Fruit fly (Drosophila melanogaster) whole organism, embryonic: Measurements from ENCODE around the gene CG43165.

ENCODE experiments used
- Adf1 ChIP-seq: fragments of 200-800 bp; sonication (Bioruptor generic); IDR thresholded peaks from 2 replicates; pipeline ENCODE4 v1.3.6; 2022; ENCODE audit warnings: missing biosample characterization, missing genetic modification characterization
- Antp ChIP-seq: fragments of 200-800 bp; sonication (Bioruptor generic); optimal IDR thresholded peaks from 3 replicates; lab custom pipeline; 2016; ENCODE audit warnings: missing biosample characterization, missing genetic modification characterization
- Bdp1 ChIP-seq: fragments of 200-800 bp; sonication (Bioruptor generic); optimal IDR thresholded peaks from 3 replicates; lab custom pipeline; 2016; ENCODE audit warnings: missing biosample characterization, missing genetic modification characterization
- Bteb2 ChIP-seq: fragments of 200-800 bp; sonication (Bioruptor generic); optimal IDR thresholded peaks from 2 replicates; lab custom pipeline; 2016; ENCODE audit warnings: missing biosample characterization, missing genetic modification characterization
- CG10654 ChIP-seq: fragments of 200-800 bp; sonication (Bioruptor generic); optimal IDR thresholded peaks from 2 replicates; lab custom pipeline; 2016; ENCODE audit warnings: missing biosample characterization, missing genetic modification characterization
- CG11456 ChIP-seq: fragments of 200-800 bp; sonication (Bioruptor generic); IDR thresholded peaks from 3 replicates; pipeline ENCODE4 v1.3.6; 2022; ENCODE audit warnings: missing biosample characterization, missing genetic modification characterization
- CG1233 ChIP-seq: fragments of 200-800 bp; sonication (Bioruptor generic); optimal IDR thresholded peaks from 4 replicates; lab custom pipeline; 2018; ENCODE audit warnings: missing biosample characterization, mild to moderate bottlenecking, missing genetic modification characterization
- CG12942 ChIP-seq: fragments of 200-800 bp; sonication (Bioruptor generic); optimal IDR thresholded peaks from 3 replicates; lab custom pipeline; 2016; ENCODE audit warnings: missing biosample characterization, missing genetic modification characterization
- CG13296 ChIP-seq: fragments of 200-800 bp; sonication (Bioruptor generic); optimal IDR thresholded peaks from 3 replicates; lab custom pipeline; 2018; ENCODE audit warnings: missing biosample characterization, mild to moderate bottlenecking, missing genetic modification characterization
- CG15514 ChIP-seq: fragments of 200-800 bp; sonication (Bioruptor generic); optimal IDR thresholded peaks from 3 replicates; lab custom pipeline; 2017; ENCODE audit warnings: missing biosample characterization, missing genetic modification characterization, mild to moderate bottlenecking, moderate library complexity, missing genetic modification reagents
- CG1602 ChIP-seq: fragments of 200-800 bp; sonication (Bioruptor generic); optimal IDR thresholded peaks from 3 replicates; lab custom pipeline; 2016; ENCODE audit warnings: missing biosample characterization, missing genetic modification characterization
- CG1647 ChIP-seq: fragments of 200-800 bp; sonication (Bioruptor generic); optimal IDR thresholded peaks from 3 replicates; lab custom pipeline; 2016; ENCODE audit warnings: missing biosample characterization, missing genetic modification characterization
- CG17361 ChIP-seq: fragments of 200-800 bp; sonication (Bioruptor generic); IDR thresholded peaks from 3 replicates; pipeline ENCODE4 v1.3.6; 2022; ENCODE audit warnings: missing biosample characterization, missing genetic modification characterization
- CG17829 ChIP-seq: fragments of 200-800 bp; optimal IDR thresholded peaks from 2 replicates; lab custom pipeline; 2019; ENCODE audit warnings: missing biosample characterization, mild to moderate bottlenecking, missing genetic modification characterization, moderate library complexity
- CG18262 ChIP-seq: fragments of 200-800 bp; optimal IDR thresholded peaks from 3 replicates; lab custom pipeline; 2019; ENCODE audit warnings: missing biosample characterization, mild to moderate bottlenecking, missing genetic modification characterization, moderate library complexity
- CG1832 ChIP-seq: fragments of 200-800 bp; sonication (Bioruptor generic); optimal IDR thresholded peaks from 2 replicates; lab custom pipeline; 2017; ENCODE audit warnings: missing biosample characterization, mild to moderate bottlenecking, missing genetic modification characterization, inconsistent platforms
- CG30403 ChIP-seq: fragments of 200-800 bp; sonication (Bioruptor generic); optimal IDR thresholded peaks from 3 replicates; lab custom pipeline; 2016; ENCODE audit warnings: missing biosample characterization, missing genetic modification characterization
- CG32772 ChIP-seq: fragments of 200-800 bp; sonication (Bioruptor generic); IDR thresholded peaks from 2 replicates; pipeline ENCODE4 v1.3.6; 2022; ENCODE audit warnings: missing biosample characterization, missing genetic modification characterization
- CG3847 ChIP-seq: fragments of 200-800 bp; sonication (Bioruptor generic); IDR thresholded peaks from 2 replicates; pipeline ENCODE4 v1.3.6; 2022; ENCODE audit warnings: missing biosample characterization, missing genetic modification characterization
- CG6254 ChIP-seq: fragments of 200-800 bp; sonication (Bioruptor generic); optimal IDR thresholded peaks from 3 replicates; lab custom pipeline; 2017; ENCODE audit warnings: mild to moderate bottlenecking, missing biosample characterization, missing genetic modification reagents, missing genetic modification characterization
- CG9932 ChIP-seq: fragments of 200-800 bp; sonication (Bioruptor generic); IDR thresholded peaks from 2 replicates; pipeline ENCODE4 v1.3.6; 2022; ENCODE audit warnings: missing biosample characterization, missing genetic modification characterization
- Camta ChIP-seq: fragments of 200-800 bp; sonication (Bioruptor generic); optimal IDR thresholded peaks from 2 replicates; lab custom pipeline; 2016; ENCODE audit warnings: missing biosample characterization, missing genetic modification characterization
- D19A ChIP-seq: fragments of 200-800 bp; optimal IDR thresholded peaks from 3 replicates; lab custom pipeline; 2019; ENCODE audit warnings: missing biosample characterization, mild to moderate bottlenecking, missing genetic modification characterization, moderate library complexity
- Dek ChIP-seq: fragments of 200-800 bp; sonication (Bioruptor generic); optimal IDR thresholded peaks from 3 replicates; lab custom pipeline; 2019; ENCODE audit warnings: missing biosample characterization, mild to moderate bottlenecking, missing genetic modification characterization, moderate library complexity
- Ets97D ChIP-seq: fragments of 200-800 bp; sonication (Bioruptor generic); optimal IDR thresholded peaks from 3 replicates; lab custom pipeline; 2016; ENCODE audit warnings: missing biosample characterization, missing genetic modification characterization
- H2.0 ChIP-seq: fragments of 200-800 bp; sonication (Bioruptor generic); IDR thresholded peaks from 2 replicates; pipeline ENCODE4 v1.3.6; 2022; ENCODE audit warnings: missing biosample characterization, missing genetic modification characterization
- Hey ChIP-seq: fragments of 200-800 bp; sonication (Bioruptor generic); optimal IDR thresholded peaks from 3 replicates; lab custom pipeline; 2018; ENCODE audit warnings: missing biosample characterization, mild to moderate bottlenecking, missing genetic modification characterization
- HmgD ChIP-seq: fragments of 200-800 bp; sonication (Bioruptor generic); optimal IDR thresholded peaks from 3 replicates; lab custom pipeline; 2016; ENCODE audit warnings: missing biosample characterization, missing genetic modification characterization
- Jarid2 ChIP-seq: fragments of 200-800 bp; sonication (Bioruptor generic); optimal IDR thresholded peaks from 3 replicates; lab custom pipeline; 2017; ENCODE audit warnings: mild to moderate bottlenecking, missing biosample characterization, missing genetic modification reagents, missing genetic modification characterization
- Myb ChIP-seq: fragments of 200-800 bp; sonication (Bioruptor generic); optimal IDR thresholded peaks from 2 replicates; lab custom pipeline; 2016; ENCODE audit warnings: missing biosample characterization, missing genetic modification characterization
- NC2α ChIP-seq: fragments of 200-800 bp; sonication (Bioruptor generic); optimal IDR thresholded peaks from 2 replicates; lab custom pipeline; 2016; ENCODE audit warnings: missing biosample characterization, missing genetic modification characterization
- Nf-YC ChIP-seq: fragments of 200-800 bp; optimal IDR thresholded peaks from 3 replicates; lab custom pipeline; 2019; ENCODE audit warnings: missing biosample characterization, mild to moderate bottlenecking, missing genetic modification characterization, moderate library complexity
- Optix ChIP-seq: fragments of 200-800 bp; sonication (Bioruptor generic); IDR thresholded peaks from 3 replicates; pipeline ENCODE4 v1.3.6; 2022; ENCODE audit warnings: missing biosample characterization, missing genetic modification characterization
- Xbp1 ChIP-seq: fragments of 200-800 bp; sonication (Bioruptor generic); optimal IDR thresholded peaks from 3 replicates; lab custom pipeline; 2016; ENCODE audit warnings: missing biosample characterization, mild to moderate bottlenecking, missing genetic modification characterization
- al ChIP-seq: fragments of 200-800 bp; sonication (Bioruptor generic); IDR thresholded peaks from 2 replicates; pipeline ENCODE4 v1.3.6; 2022; ENCODE audit warnings: missing biosample characterization, missing genetic modification characterization
- chinmo ChIP-seq: fragments of 200-800 bp; sonication (Bioruptor generic); IDR thresholded peaks from 4 replicates; pipeline ENCODE4 v1.3.6; 2022; ENCODE audit warnings: missing biosample characterization, missing genetic modification characterization; ENCODE audit not compliant: partially characterized antibody
- fd102C ChIP-seq: fragments of 200-800 bp; sonication (Bioruptor generic); optimal IDR thresholded peaks from 2 replicates; lab custom pipeline; 2018; ENCODE audit warnings: missing biosample characterization, mild to moderate bottlenecking, missing genetic modification characterization, moderate library complexity
- gce ChIP-seq: fragments of 200-800 bp; sonication (Bioruptor generic); IDR thresholded peaks from 3 replicates; pipeline ENCODE4 v1.3.6; 2022; ENCODE audit warnings: missing biosample characterization, missing genetic modification characterization
- grau ChIP-seq: fragments of 200-800 bp; optimal IDR thresholded peaks from 3 replicates; lab custom pipeline; 2019; ENCODE audit warnings: missing biosample characterization, mild to moderate bottlenecking, missing genetic modification characterization, moderate library complexity
- grn ChIP-seq: fragments of 200-800 bp; sonication (Bioruptor generic); optimal IDR thresholded peaks from 3 replicates; lab custom pipeline; 2017; ENCODE audit warnings: missing biosample characterization, missing genetic modification characterization
- lbe ChIP-seq: fragments of 200-800 bp; sonication (Bioruptor generic); optimal IDR thresholded peaks from 2 replicates; lab custom pipeline; 2016; ENCODE audit warnings: missing biosample characterization, mild to moderate bottlenecking, missing genetic modification characterization
- mam ChIP-seq: fragments of 200-800 bp; sonication (Bioruptor generic); optimal IDR thresholded peaks from 3 replicates; lab custom pipeline; 2016; ENCODE audit warnings: missing biosample characterization, missing genetic modification characterization
- nerfin-2 ChIP-seq: fragments of 200-800 bp; sonication (Bioruptor generic); IDR thresholded peaks from 2 replicates; pipeline ENCODE4 v1.3.6; 2022; ENCODE audit warnings: missing biosample characterization, missing genetic modification characterization; ENCODE audit not compliant: partially characterized antibody
- otp ChIP-seq: fragments of 200-800 bp; sonication (Bioruptor generic); IDR thresholded peaks from 3 replicates; pipeline ENCODE4, ENCODE4 v1.3.6; 2022; ENCODE audit warnings: missing biosample characterization, missing genetic modification characterization
- p53 ChIP-seq: fragments of 200-800 bp; sonication (Bioruptor generic); optimal IDR thresholded peaks from 2 replicates; lab custom pipeline; 2016; ENCODE audit warnings: missing biosample characterization, missing genetic modification characterization
- sisA ChIP-seq: fragments of 200-800 bp; sonication (Bioruptor generic); IDR thresholded peaks from 2 replicates; pipeline ENCODE4 v1.3.6; 2022; ENCODE audit warnings: missing biosample characterization, missing genetic modification characterization
- stc ChIP-seq: fragments of 200-800 bp; sonication (Bioruptor generic); IDR thresholded peaks from 2 replicates; pipeline ENCODE4 v1.3.6; 2022; ENCODE audit warnings: missing biosample characterization, missing genetic modification characterization
- trem ChIP-seq: fragments of 200-800 bp; optimal IDR thresholded peaks from 3 replicates; lab custom pipeline; 2019; ENCODE audit warnings: missing biosample characterization, mild to moderate bottlenecking, missing genetic modification characterization, moderate library complexity
- tx ChIP-seq: fragments of 200-800 bp; sonication (Bioruptor generic); optimal IDR thresholded peaks from 2 replicates; lab custom pipeline; 2016; ENCODE audit warnings: missing biosample characterization, missing genetic modification characterization
- yki ChIP-seq: fragments of >200 bp; optimal IDR thresholded peaks from 3 replicates; lab custom pipeline; 2018

CG43165 gene

DNA sequence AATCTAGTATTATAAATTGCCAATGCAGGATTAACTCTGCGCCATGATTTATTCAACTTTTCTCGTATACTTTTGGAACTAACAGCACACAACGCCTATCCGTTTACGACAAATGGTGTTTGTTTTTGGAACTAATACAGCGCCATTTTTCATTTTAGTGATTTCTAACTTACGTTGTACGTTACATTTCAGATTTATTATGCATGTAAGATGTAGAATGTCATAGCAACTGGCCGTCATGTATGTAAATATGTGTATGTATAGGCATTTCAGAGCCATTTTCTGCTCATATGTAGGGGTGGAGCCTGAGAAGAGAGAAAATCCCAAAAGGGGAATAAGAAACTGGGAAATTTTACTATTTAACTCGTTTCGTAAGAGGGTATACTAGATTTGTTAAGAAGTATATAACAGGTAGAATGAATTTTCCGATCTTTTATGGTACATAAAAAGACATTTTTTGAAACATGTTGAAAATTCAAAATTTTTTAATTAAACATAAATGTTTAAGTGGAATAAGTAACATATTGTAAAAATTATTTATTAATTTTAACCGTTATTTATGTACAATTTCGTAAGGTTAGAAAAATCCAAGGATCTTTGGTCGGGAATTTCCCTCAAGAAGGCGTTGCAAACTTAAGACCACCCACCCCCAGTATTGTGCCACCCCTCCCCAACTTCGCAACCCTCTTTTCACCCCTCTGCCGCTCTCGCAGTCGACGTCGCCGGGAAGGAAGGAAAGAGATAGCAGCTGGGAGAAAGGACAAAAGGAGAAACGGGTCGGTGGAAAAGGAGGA, 37.3 kb downstream of the CG43165 start (continued):
- peak; percentile 67 for TF ChIP-seq CG32772 (GFP tag; lab: Robert Waterston, UW)
- TF ChIP-seq gce: peak; percentile 53; the same call in 1 of the 3 replicates
- TF ChIP-seq Optix (GFP tag; lab: Robert Waterston, UW): peak; percentile 61; the same call in 2 of the 3 replicates
- TF ChIP-seq Dek (tag; lab: Kevin White, UChicago): peak; percentile 31
- TF ChIP-seq Ets97D (GFP tag; lab: Kevin White, UChicago): peak; percentile 64
- no peak for TF ChIP-seq Jarid2
- peak; percentile 30 for TF ChIP-seq fd102C (GFP tag; lab: Kevin White, UChicago)
- TF ChIP-seq Bteb2 (GFP tag; lab: Kevin White, UChicago): peak; percentile 33
- TF ChIP-seq CG13296 (GFP tag; lab: Kevin White, UChicago): no peak
- TF ChIP-seq Nf-YC (tag; lab: Kevin White, UChicago): peak; percentile 85
- TF ChIP-seq Camta: peak; percentile 16
- peak; percentile 57; the same call in 1 of the 4 replicates for TF ChIP-seq chinmo
- TF ChIP-seq nerfin-2 (GFP tag; lab: Robert Waterston, UW): no peak
- TF ChIP-seq otp: no peak
- TF ChIP-seq CG6254: no peak
- TF ChIP-seq H2.0: no peak
- peak; percentile 30 for TF ChIP-seq mam
- peak; percentile 55 for TF ChIP-seq CG10654
- TF ChIP-seq CG1647: peak; percentile 66
- TF ChIP-seq al (GFP tag; lab: Robert Waterston, UW): 0 out of 2 replicates have a peak, but pooled peaks have one; percentile 3
- TF ChIP-seq CG3847 (GFP tag; lab: Robert Waterston, UW): peak; percentile 44; the same call in 1 of the 2 replicates
- TF ChIP-seq CG15514: peak; percentile 38
- peak; percentile 57 for TF ChIP-seq sisA (GFP tag; lab: Robert Waterston, UW)
- peak; percentile 47 for TF ChIP-seq trem (tag; lab: Kevin White, UChicago)
- TF ChIP-seq CG12942 (GFP tag; lab: Kevin White, UChicago): peak; percentile 31
- peak; percentile 23 for TF ChIP-seq CG1602
- 0 out of 3 replicates have a peak, but pooled peaks have one; percentile 47 for TF ChIP-seq CG17361 (GFP tag; lab: Robert Waterston, UW)
- 0 out of 2 replicates have a peak, but pooled peaks have one; percentile 17 for TF ChIP-seq stc (GFP tag; lab: Robert Waterston, UW)
- TF ChIP-seq grau (tag; lab: Kevin White, UChicago): peak; percentile 49
- peak; percentile 53 for TF ChIP-seq D19A (tag; lab: Kevin White, UChicago)
- no peak for TF ChIP-seq Bdp1
- TF ChIP-seq CG17829 (tag; lab: Kevin White, UChicago): peak; percentile 81
- peak; percentile 43 for TF ChIP-seq CG1233 (GFP tag; lab: Kevin White, UChicago)
- TF ChIP-seq CG18262 (tag; lab: Kevin White, UChicago): peak; percentile 50
- TF ChIP-seq Xbp1 (GFP tag; lab: Kevin White, UChicago): peak; percentile 77
- peak; percentile 1 for TF ChIP-seq grn
- peak; percentile 32 for TF ChIP-seq yki
- TF ChIP-seq CG9932 (GFP tag; lab: Robert Waterston, UW): peak; percentile 63; the same call in 1 of the 2 replicates
- peak; percentile 90 for TF ChIP-seq Adf1 (GFP tag; lab: Robert Waterston, UW)
- peak; percentile 49 for TF ChIP-seq CG30403 (GFP tag; lab: Kevin White, UChicago)
- TF ChIP-seq NC2α: peak; percentile 33
- peak; percentile 51 for TF ChIP-seq p53
- TF ChIP-seq CG1832 (GFP tag; lab: Kevin White, UChicago): peak; percentile 73
- TF ChIP-seq tx: peak; percentile 56
- no peak for TF ChIP-seq Hey (tag; lab: Kevin White, UChicago)
- peak; percentile 75 for TF ChIP-seq HmgD (GFP tag; lab: Kevin White, UChicago)
- peak; percentile 34 for TF ChIP-seq lbe (GFP tag; lab: Kevin White, UChicago)
- peak; percentile 89 for TF ChIP-seq CG11456 (GFP tag; lab: Robert Waterston, UW)
- TF ChIP-seq Myb (GFP tag; lab: Kevin White, UChicago): peak; percentile 55
- peak; percentile 58 for TF ChIP-seq Antp (GFP tag; lab: Kevin White, UChicago)
